Worm (Caenorhabditis elegans) whole organism, L2 larva: ENCODE data around the gene C06A1.3.

Experiments used
- F13H6.1 ChIP-seq: sonication (generic microtip); optimal IDR thresholded peaks from 2 replicates; lab custom pipeline; 2016; ENCODE audit warnings: missing genetic modification characterization, missing compliant biosample characterization
- R02D3.7 ChIP-seq: fragments of 150-350 bp; optimal IDR thresholded peaks from 2 replicates; lab custom pipeline; 2014; ENCODE audit warnings: missing biosample characterization, missing genetic modification characterization
- ZK546.5 ChIP-seq: sonication (generic microtip); optimal IDR thresholded peaks from 2 replicates; lab custom pipeline; 2017; ENCODE audit warnings: missing biosample characterization, missing genetic modification characterization
- alr-1 ChIP-seq: fragments of 150-350 bp; optimal IDR thresholded peaks from 2 replicates; lab custom pipeline; 2014; ENCODE audit warnings: missing biosample characterization, missing genetic modification characterization
- ama-1 ChIP-seq: fragments of 150-350 bp; optimal IDR thresholded peaks from 2 replicates; lab custom pipeline; 2018; ENCODE audit warnings: inconsistent platforms
- blmp-1 ChIP-seq: sonication (generic microtip); optimal IDR thresholded peaks from 2 replicates; lab custom pipeline; 2017; ENCODE audit warnings: missing genetic modification characterization, mild to moderate bottlenecking, missing compliant biosample characterization, antibody characterized with exemption, moderate library complexity; ENCODE audit not compliant: insufficient read depth
- ceh-82 ChIP-seq: fragments of 150-350 bp; optimal IDR thresholded peaks from 2 replicates; lab custom pipeline; 2014; ENCODE audit warnings: missing biosample characterization, missing genetic modification characterization
- crh-2 ChIP-seq: sonication (generic microtip); optimal IDR thresholded peaks from 2 replicates; lab custom pipeline; 2017; ENCODE audit warnings: missing biosample characterization, missing genetic modification characterization
- dmd-4 ChIP-seq: sonication (generic microtip); optimal IDR thresholded peaks from 2 replicates; lab custom pipeline; 2017; ENCODE audit warnings: missing biosample characterization, missing genetic modification characterization
- egl-27 ChIP-seq: sonication (generic microtip); optimal IDR thresholded peaks from 3 replicates; lab custom pipeline; 2017; ENCODE audit warnings: missing biosample characterization, missing genetic modification reagents, missing genetic modification characterization
- elt-1 ChIP-seq: fragments of 150-350 bp; optimal IDR thresholded peaks from 2 replicates; lab custom pipeline; 2014; ENCODE audit warnings: missing biosample characterization, missing genetic modification characterization
- elt-3 ChIP-seq: sonication (generic microtip); optimal IDR thresholded peaks from 2 replicates; lab custom pipeline; 2017; ENCODE audit warnings: missing biosample characterization, missing genetic modification characterization
- fos-1 ChIP-seq: fragments of 150-350 bp; optimal IDR thresholded peaks from 2 replicates; lab custom pipeline; 2014; ENCODE audit warnings: missing biosample characterization, missing genetic modification characterization
- gmeb-1 ChIP-seq: fragments of 150-350 bp; optimal IDR thresholded peaks from 2 replicates; lab custom pipeline; 2014; ENCODE audit warnings: missing biosample characterization, missing genetic modification characterization
- lin-11 ChIP-seq: fragments of 150-350 bp; sonication (generic microtip); optimal IDR thresholded peaks from 2 replicates; lab custom pipeline; 2014; ENCODE audit warnings: missing biosample characterization, missing genetic modification characterization, inconsistent platforms, mixed read lengths
- lin-13 ChIP-seq: fragments of 150-350 bp; optimal IDR thresholded peaks from 2 replicates; lab custom pipeline; 2014; ENCODE audit warnings: missing biosample characterization, missing genetic modification reagents, missing genetic modification characterization
- lin-39 ChIP-seq: fragments of 150-350 bp; optimal IDR thresholded peaks from 2 replicates; lab custom pipeline; 2014; ENCODE audit warnings: missing biosample characterization, missing genetic modification reagents, missing genetic modification characterization
- mab-5 ChIP-seq: fragments of 150-350 bp; optimal IDR thresholded peaks from 2 replicates; lab custom pipeline; 2014; ENCODE audit warnings: missing biosample characterization, missing genetic modification characterization
- mbf-1 ChIP-seq: sonication (generic microtip); optimal IDR thresholded peaks from 2 replicates; lab custom pipeline; 2017; ENCODE audit warnings: missing biosample characterization, missing genetic modification characterization
- nhr-11 ChIP-seq: fragments of 150-350 bp; optimal IDR thresholded peaks from 2 replicates; lab custom pipeline; 2014; ENCODE audit warnings: missing biosample characterization, missing genetic modification characterization
- nhr-12 ChIP-seq: fragments of 150-350 bp; optimal IDR thresholded peaks from 2 replicates; lab custom pipeline; 2014; ENCODE audit warnings: missing biosample characterization, missing genetic modification characterization
- nhr-129 ChIP-seq: fragments of 150-350 bp; optimal IDR thresholded peaks from 2 replicates; lab custom pipeline; 2014; ENCODE audit warnings: missing biosample characterization, missing genetic modification characterization
- nhr-21 ChIP-seq: fragments of 150-350 bp; optimal IDR thresholded peaks from 2 replicates; lab custom pipeline; 2014; ENCODE audit warnings: missing biosample characterization, missing genetic modification characterization
- nhr-23 ChIP-seq: fragments of 150-350 bp; optimal IDR thresholded peaks from 2 replicates; lab custom pipeline; 2014; ENCODE audit warnings: missing biosample characterization, missing genetic modification reagents, missing genetic modification characterization
- nhr-25 ChIP-seq: fragments of 150-350 bp; sonication (generic microtip); optimal IDR thresholded peaks from 3 replicates; lab custom pipeline; 2014; ENCODE audit warnings: missing biosample characterization, missing genetic modification characterization
- sem-4 ChIP-seq: fragments of 150-350 bp; optimal IDR thresholded peaks from 2 replicates; lab custom pipeline; 2014; ENCODE audit warnings: missing biosample characterization, missing genetic modification reagents, missing genetic modification characterization
- skn-1 ChIP-seq: sonication (generic microtip); optimal IDR thresholded peaks from 2 replicates; lab custom pipeline; 2017; ENCODE audit warnings: missing biosample characterization, missing genetic modification characterization
- sma-3 ChIP-seq: sonication (generic microtip); optimal IDR thresholded peaks from 2 replicates; lab custom pipeline; 2016; ENCODE audit warnings: missing genetic modification reagents, missing genetic modification characterization, missing compliant biosample characterization
- sma-9 ChIP-seq, 2 experiments: fragments of 150-350 bp in 1 of 2; sonication (generic microtip) in 1 of 2; optimal IDR thresholded peaks; 2 replicates each; lab custom pipeline; 2014 to 2016; ENCODE audit warnings: missing genetic modification characterization in 2 of 2, mild to moderate bottlenecking in 1 of 2, missing biosample characterization in 1 of 2, missing compliant biosample characterization in 1 of 2, missing genetic modification reagents in 1 of 2, moderate library complexity in 1 of 2
- snpc-4 ChIP-seq: fragments of 150-350 bp; optimal IDR thresholded peaks from 2 replicates; lab custom pipeline; 2014; ENCODE audit warnings: missing biosample characterization, missing genetic modification characterization
- unc-39 ChIP-seq: fragments of 150-350 bp; optimal IDR thresholded peaks from 2 replicates; lab custom pipeline; 2014; ENCODE audit warnings: missing biosample characterization, missing genetic modification characterization
- unc-55 ChIP-seq: fragments of 150-350 bp; sonication (generic microtip); optimal IDR thresholded peaks from 3 replicates; lab custom pipeline; 2014; ENCODE audit warnings: missing biosample characterization, missing genetic modification reagents, missing genetic modification characterization
- zag-1 ChIP-seq: fragments of 150-350 bp; optimal IDR thresholded peaks from 2 replicates; lab custom pipeline; 2014; ENCODE audit warnings: missing biosample characterization, missing genetic modification characterization
- ztf-1 ChIP-seq: fragments of 200-800 bp; sonication (Bioruptor generic); conservative IDR thresholded peaks from 2 replicates; pipeline ENCODE4 v1.3.6; 2022; ENCODE audit warnings: missing genetic modification characterization, missing compliant biosample characterization
- ztf-11 ChIP-seq: sonication (generic microtip); optimal IDR thresholded peaks from 2 replicates; lab custom pipeline; 2017; ENCODE audit warnings: missing biosample characterization, missing genetic modification characterization
- ztf-4 ChIP-seq: fragments of 150-350 bp; optimal IDR thresholded peaks from 2 replicates; lab custom pipeline; 2014; ENCODE audit warnings: missing biosample characterization, missing genetic modification characterization

Gene C06A1.3

DNA sequence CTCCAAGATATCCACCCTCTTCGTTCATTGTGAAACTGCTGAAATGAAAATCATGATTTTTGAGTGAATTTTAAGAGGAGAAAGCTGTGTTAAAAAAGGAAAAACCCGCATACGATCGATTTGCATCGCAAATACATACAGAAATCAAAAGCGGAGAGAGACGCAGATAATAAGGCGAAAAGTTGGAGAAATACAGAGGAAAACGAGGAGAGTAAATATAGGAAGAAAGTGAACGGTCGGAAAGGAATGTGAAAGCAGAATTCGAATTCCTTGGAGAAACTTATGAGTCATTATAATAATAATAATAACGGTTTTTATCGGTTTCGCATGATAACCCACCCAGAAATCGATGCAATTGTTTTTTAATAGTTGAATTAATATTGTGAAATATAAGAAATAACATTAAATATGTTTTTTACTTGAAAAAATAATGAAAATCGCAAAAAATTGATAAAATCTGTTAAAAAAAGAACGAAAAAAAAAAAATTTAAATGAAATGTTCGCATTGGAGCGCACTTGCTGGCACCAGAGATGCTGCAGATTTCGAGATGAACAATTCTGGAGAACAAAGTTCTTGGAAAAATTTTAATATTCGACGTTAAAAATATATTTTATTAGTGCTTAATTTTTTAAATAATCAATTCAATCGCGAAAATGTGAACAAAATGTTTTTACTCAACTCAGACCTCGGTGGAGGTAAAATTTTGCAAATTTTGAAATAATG is 35.3 kb downstream of the C06A1.3 start, which contains the start of gene ccm-3 (continued):
- no peak for TF ChIP-seq nhr-25 (tag; lab: Kevin White, UChicago)
- TF ChIP-seq elt-3 = no peak
- no peak for TF ChIP-seq nhr-129 (tag; lab: Kevin White, UChicago)
- TF ChIP-seq skn-1 = no peak
- no peak for TF ChIP-seq ztf-11 (tag; lab: Kevin White, UChicago)
- no peak for TF ChIP-seq gmeb-1 (tag; lab: Kevin White, UChicago)
- peak; percentile 76 for TF ChIP-seq unc-55
- peak; percentile 63 for TF ChIP-seq fos-1 (tag; lab: Kevin White, UChicago)
- peak; percentile 61 for TF ChIP-seq blmp-1 (tag; lab: Kevin White, UChicago)
- no peak for TF ChIP-seq sma-3 (GFP tag; lab: Kevin White, UChicago)
- TF ChIP-seq alr-1 (tag; lab: Kevin White, UChicago) = no peak
- TF ChIP-seq sem-4 (tag; lab: Kevin White, UChicago) = no peak
- TF ChIP-seq dmd-4 = no peak
- no peak for TF ChIP-seq lin-11 (tag; lab: Kevin White, UChicago)
- TF ChIP-seq lin-13 (GFP tag; lab: Kevin White, UChicago) = no peak

DNA sequence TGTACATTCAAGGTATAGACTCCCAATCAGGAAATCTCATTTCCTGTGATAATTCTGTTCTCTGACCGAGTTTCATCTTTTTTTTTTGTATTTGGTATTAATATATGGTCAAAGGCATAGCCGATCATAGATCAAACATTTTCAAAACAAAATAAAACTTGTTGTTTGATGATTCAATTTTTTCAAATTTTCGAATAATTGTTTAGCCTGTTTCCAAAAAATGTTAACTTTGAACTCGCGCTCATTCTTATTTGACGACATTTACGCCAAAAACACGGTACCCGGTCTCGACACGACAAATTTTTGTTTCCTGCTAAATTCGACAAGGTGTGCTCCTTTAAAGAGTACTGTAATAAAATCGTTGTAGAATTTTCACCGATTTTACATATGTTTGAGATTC is 36.8 kb downstream of the C06A1.3 start:
- TF ChIP-seq ztf-4 (tag; lab: Kevin White, UChicago) = no peak
- TF ChIP-seq unc-55 = no peak
- no peak for TF ChIP-seq gmeb-1 (tag; lab: Kevin White, UChicago)
- no peak for TF ChIP-seq unc-39
- TF ChIP-seq blmp-1 (tag; lab: Kevin White, UChicago) = no peak
- TF ChIP-seq nhr-21 (tag; lab: Kevin White, UChicago) = no peak
- TF ChIP-seq ceh-82 = no peak
- TF ChIP-seq F13H6.1 (tag; lab: Kevin White, UChicago) = no peak
- TF ChIP-seq sem-4 (tag; lab: Kevin White, UChicago) = no peak

DNA sequence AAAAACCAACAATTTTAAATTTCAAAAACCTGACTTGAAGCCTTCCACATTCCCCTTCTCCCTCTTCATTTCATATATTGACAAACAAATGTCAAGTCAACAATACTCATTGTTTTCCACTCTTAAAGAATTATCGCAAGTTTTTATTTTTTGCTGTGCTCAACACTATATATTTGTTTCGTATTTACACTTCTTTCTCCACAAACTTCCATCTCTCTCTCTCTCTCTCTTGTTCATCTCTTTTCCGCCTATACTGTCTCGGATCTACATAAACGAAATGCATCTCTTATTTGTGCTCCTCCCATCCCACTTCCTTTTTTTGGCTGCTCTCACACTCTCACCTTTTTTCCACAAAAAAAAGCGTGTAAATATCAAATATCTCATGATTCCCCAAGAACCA is 40.7 kb downstream of the C06A1.3 start, which contains the start of gene C14A4.12:
TSS of gene C14A4.12 (plus strand) at position 301 of the 400 bp plus-strand sequence.
- no peak for TF ChIP-seq elt-3
- no peak for TF ChIP-seq lin-13 (GFP tag; lab: Kevin White, UChicago)
- TF ChIP-seq nhr-12 (tag; lab: Kevin White, UChicago) = no peak
- TF ChIP-seq sma-9 (GFP tag; optimal IDR thresholded peaks at IDR 0.05; lab: Kevin White, UChicago) = no peak
- TF ChIP-seq sma-9 (tag; optimal IDR thresholded peaks at IDR 0.05; lab: Kevin White, UChicago) = no peak
- no peak for TF ChIP-seq sem-4 (tag; lab: Kevin White, UChicago)
- no peak for TF ChIP-seq blmp-1 (tag; lab: Kevin White, UChicago)
- no peak for TF ChIP-seq elt-1
- TF ChIP-seq sma-3 (GFP tag; lab: Kevin White, UChicago) = no peak
- TF ChIP-seq ZK546.5 = no peak
- TF ChIP-seq ztf-11 (tag; lab: Kevin White, UChicago) = no peak
- TF ChIP-seq unc-55 = no peak
- TF ChIP-seq lin-39 (tag; lab: Kevin White, UChicago) = no peak
- TF ChIP-seq nhr-25 (tag; lab: Kevin White, UChicago) = no peak
- TF ChIP-seq R02D3.7 = no peak
- TF ChIP-seq egl-27 (tag; lab: Kevin White, UChicago) = no peak

DNA sequence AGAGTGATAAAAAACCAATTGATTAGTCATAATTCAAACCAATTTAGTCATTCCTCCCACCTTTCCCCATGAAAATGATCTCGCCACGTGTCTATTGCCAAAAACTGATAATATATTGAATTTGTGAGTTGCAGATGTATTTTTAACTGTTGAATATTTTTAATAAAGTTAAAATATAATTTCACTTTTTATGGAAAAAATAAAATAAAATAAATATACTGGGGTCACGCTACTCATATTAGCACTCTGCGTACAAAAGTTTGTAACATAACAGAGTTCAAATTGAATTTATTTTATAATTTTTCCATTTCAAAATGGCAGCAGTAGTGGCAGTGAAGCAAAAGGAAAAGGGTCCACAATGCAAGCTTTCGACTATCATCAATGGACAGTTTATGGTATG is 46.1 kb downstream of the C06A1.3 start, which contains the start of gene C14A4.13:
TSS of gene C14A4.13 (plus strand) at position 301 of the 400 bp plus-strand sequence.
- TF ChIP-seq nhr-23 (tag; lab: Kevin White, UChicago) = no peak

DNA sequence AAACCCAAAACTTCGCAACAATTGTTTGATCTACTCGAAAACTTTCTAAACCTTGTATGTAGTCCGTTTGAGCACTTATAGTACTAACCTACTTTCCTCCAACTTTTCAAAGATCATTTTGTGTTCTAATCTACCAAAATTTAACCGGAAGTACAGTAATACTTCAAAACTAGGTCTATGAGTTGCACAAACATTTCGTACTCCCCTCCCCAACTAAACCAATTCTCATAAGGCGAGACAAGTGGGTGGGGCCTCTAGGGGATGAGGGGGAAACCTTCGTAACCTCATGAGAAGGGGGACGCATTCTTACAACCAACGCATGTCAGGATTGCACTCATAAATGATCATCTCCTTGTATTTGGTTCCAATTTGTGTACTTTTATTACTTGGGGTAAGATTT is 49.9 kb downstream of the C06A1.3 start, which contains the start of gene cutl-9:
TSS of gene cutl-9 (plus strand) at position 301 of the 400 bp plus-strand sequence.
- TF ChIP-seq ztf-4 (tag; lab: Kevin White, UChicago) = no peak
- TF ChIP-seq snpc-4 = no peak
- no peak for TF ChIP-seq lin-13 (GFP tag; lab: Kevin White, UChicago)
- no peak for TF ChIP-seq mbf-1 (tag; lab: Kevin White, UChicago)
- TF ChIP-seq ztf-1 (GFP tag; lab: Robert Waterston, UW) = no peak
- no peak for TF ChIP-seq nhr-12 (tag; lab: Kevin White, UChicago)
- no peak for TF ChIP-seq nhr-11
- TF ChIP-seq lin-11 (tag; lab: Kevin White, UChicago) = no peak
- TF ChIP-seq sma-3 (GFP tag; lab: Kevin White, UChicago) = no peak
- no peak for TF ChIP-seq mab-5 (tag; lab: Kevin White, UChicago)
- no peak for TF ChIP-seq nhr-129 (tag; lab: Kevin White, UChicago)
- no peak for TF ChIP-seq lin-39 (tag; lab: Kevin White, UChicago)
- TF ChIP-seq crh-2 = no peak
- no peak for TF ChIP-seq nhr-23 (tag; lab: Kevin White, UChicago)
- no peak for TF ChIP-seq ama-1 (lab: Kevin White, UChicago)
- TF ChIP-seq zag-1 = no peak
- no peak for TF ChIP-seq gmeb-1 (tag; lab: Kevin White, UChicago)
